Worm (Caenorhabditis elegans) whole organism, mixed stage, embryonic: ENCODE results near the gene wdr-31.

Experiments
- M03D4.4 ChIP-seq: sonication (generic microtip); optimal IDR thresholded peaks from 2 replicates; lab custom pipeline; 2017; ENCODE audit warnings: mild to moderate bottlenecking, missing genetic modification characterization, missing compliant biosample characterization
- bed-3 ChIP-seq: fragments of 200-800 bp; sonication (Bioruptor generic); optimal IDR thresholded peaks from 3 replicates; lab custom pipeline; 2018; ENCODE audit warnings: mild to moderate bottlenecking, missing genetic modification characterization, moderate library complexity, missing compliant biosample characterization
- blmp-1 ChIP-seq: fragments of 150-350 bp; optimal IDR thresholded peaks from 2 replicates; lab custom pipeline; 2014; ENCODE audit warnings: missing biosample characterization, missing genetic modification characterization
- ceh-39 ChIP-seq: fragments of 150-350 bp; optimal IDR thresholded peaks from 2 replicates; lab custom pipeline; 2014; ENCODE audit warnings: missing biosample characterization, missing genetic modification characterization
- ceh-43 ChIP-seq: fragments of 200-800 bp; sonication (Bioruptor generic); optimal IDR thresholded peaks from 2 replicates; lab custom pipeline; 2018; ENCODE audit warnings: mild to moderate bottlenecking, missing genetic modification characterization, moderate library complexity, missing compliant biosample characterization
- ceh-83 ChIP-seq: fragments of 200-800 bp; sonication (Bioruptor generic); optimal IDR thresholded peaks from 2 replicates; lab custom pipeline; 2018; ENCODE audit warnings: mild to moderate bottlenecking, missing genetic modification characterization, missing compliant biosample characterization
- ces-1 ChIP-seq: fragments of 150-350 bp; optimal IDR thresholded peaks from 2 replicates; lab custom pipeline; 2014; ENCODE audit warnings: missing biosample characterization, missing genetic modification reagents, missing genetic modification characterization
- drap-1 ChIP-seq: fragments of 200-800 bp; sonication (Bioruptor generic); optimal IDR thresholded peaks from 3 replicates; lab custom pipeline; 2018; ENCODE audit warnings: mild to moderate bottlenecking, missing genetic modification characterization, missing compliant biosample characterization
- elt-1 ChIP-seq: sonication (generic microtip); optimal IDR thresholded peaks from 2 replicates; lab custom pipeline; 2017; ENCODE audit warnings: missing genetic modification characterization, mild to moderate bottlenecking, missing compliant biosample characterization, antibody characterized with exemption, moderate library complexity, borderline replicate concordance; ENCODE audit not compliant: insufficient read depth
- elt-3 ChIP-seq: fragments of 150-350 bp; optimal IDR thresholded peaks from 2 replicates; lab custom pipeline; 2014; ENCODE audit warnings: missing biosample characterization, missing genetic modification characterization
- flh-1 ChIP-seq: fragments of 200-800 bp; sonication (Bioruptor generic); optimal IDR thresholded peaks from 2 replicates; lab custom pipeline; 2018; ENCODE audit warnings: mild to moderate bottlenecking, missing genetic modification characterization, moderate library complexity, missing compliant biosample characterization
- ham-2 ChIP-seq: fragments of 200-800 bp; sonication (Bioruptor generic); optimal IDR thresholded peaks from 2 replicates; lab custom pipeline; 2018; ENCODE audit warnings: mild to moderate bottlenecking, missing genetic modification characterization, missing compliant biosample characterization
- hlh-1 ChIP-seq: fragments of 150-350 bp; optimal IDR thresholded peaks from 2 replicates; lab custom pipeline; 2014; ENCODE audit warnings: missing biosample characterization, missing genetic modification reagents, missing genetic modification characterization
- lin-13 ChIP-seq: fragments of 150-350 bp; optimal IDR thresholded peaks from 2 replicates; lab custom pipeline; 2014; ENCODE audit warnings: missing biosample characterization, missing genetic modification characterization
- lin-32 ChIP-seq: fragments of 200-800 bp; sonication (Bioruptor generic); optimal IDR thresholded peaks from 2 replicates; lab custom pipeline; 2018; ENCODE audit warnings: mild to moderate bottlenecking, missing genetic modification characterization, missing compliant biosample characterization
- lsy-2 ChIP-seq: fragments of 150-350 bp; optimal IDR thresholded peaks from 2 replicates; lab custom pipeline; 2014; ENCODE audit warnings: missing biosample characterization, missing genetic modification characterization
- mab-5 ChIP-seq: fragments of 150-350 bp; optimal IDR thresholded peaks from 2 replicates; lab custom pipeline; 2014; ENCODE audit warnings: missing biosample characterization, missing genetic modification characterization
- mep-1 ChIP-seq: fragments of 150-350 bp; optimal IDR thresholded peaks from 2 replicates; lab custom pipeline; 2017; ENCODE audit warnings: missing biosample characterization, missing genetic modification reagents, missing genetic modification characterization, inconsistent platforms
- mls-2 ChIP-seq: sonication (generic microtip); optimal IDR thresholded peaks from 2 replicates; lab custom pipeline; 2016; ENCODE audit warnings: mild to moderate bottlenecking, missing genetic modification characterization, moderate library complexity, missing compliant biosample characterization
- nhr-12 ChIP-seq: fragments of 150-350 bp; optimal IDR thresholded peaks from 2 replicates; lab custom pipeline; 2014; ENCODE audit warnings: missing biosample characterization, missing genetic modification characterization
- nhr-2 ChIP-seq: fragments of 150-350 bp; optimal IDR thresholded peaks from 2 replicates; lab custom pipeline; 2014; ENCODE audit warnings: missing biosample characterization, missing genetic modification characterization
- nhr-237 ChIP-seq: fragments of 150-350 bp; optimal IDR thresholded peaks from 2 replicates; lab custom pipeline; 2014; ENCODE audit warnings: missing biosample characterization, missing genetic modification characterization
- nhr-76 ChIP-seq: sonication (generic microtip); optimal IDR thresholded peaks from 2 replicates; lab custom pipeline; 2017; ENCODE audit warnings: missing biosample characterization, missing genetic modification characterization
- pha-4 ChIP-seq: fragments of 150-350 bp; optimal IDR thresholded peaks from 2 replicates; lab custom pipeline; 2018; ENCODE audit warnings: missing biosample characterization, missing genetic modification reagents, missing genetic modification characterization
- sem-2 ChIP-seq: fragments of 200-800 bp; sonication (Bioruptor generic); optimal IDR thresholded peaks from 2 replicates; lab custom pipeline; 2018; ENCODE audit warnings: mild to moderate bottlenecking, missing genetic modification characterization, missing compliant biosample characterization
- snpc-4 ChIP-seq: fragments of 150-350 bp; optimal IDR thresholded peaks from 2 replicates; lab custom pipeline; 2014; ENCODE audit warnings: missing biosample characterization, missing genetic modification characterization
- sptf-1 ChIP-seq: sonication (generic microtip); optimal IDR thresholded peaks from 2 replicates; lab custom pipeline; 2017; ENCODE audit warnings: mild to moderate bottlenecking, missing genetic modification characterization, moderate library complexity, missing compliant biosample characterization
- tbx-8 ChIP-seq: fragments of 200-800 bp; sonication (Bioruptor generic); optimal IDR thresholded peaks from 2 replicates; lab custom pipeline; 2018; ENCODE audit warnings: mild to moderate bottlenecking, missing genetic modification characterization, moderate library complexity, missing compliant biosample characterization
- unc-120 ChIP-seq: sonication (generic microtip); optimal IDR thresholded peaks from 2 replicates; lab custom pipeline; 2017; ENCODE audit warnings: missing genetic modification characterization, missing compliant biosample characterization; ENCODE audit not compliant: poor library complexity, severe bottlenecking
- unc-39 ChIP-seq: fragments of 150-350 bp; optimal IDR thresholded peaks from 2 replicates; lab custom pipeline; 2014; ENCODE audit warnings: missing biosample characterization, missing genetic modification characterization
- zip-8 ChIP-seq: fragments of 150-350 bp; optimal IDR thresholded peaks from 2 replicates; lab custom pipeline; 2014; ENCODE audit warnings: missing biosample characterization, missing genetic modification characterization
- ztf-11 ChIP-seq: fragments of 150-350 bp; optimal IDR thresholded peaks from 2 replicates; lab custom pipeline; 2014; ENCODE audit warnings: missing biosample characterization, missing genetic modification characterization

The wdr-31 gene

ce11 chrII:2739619-2740018 is 4.5 kb upstream of the wdr-31 start, which contains the start of gene T05A8.6:
Gene T05A8.6 (minus strand): TSS chrII:2739719.
- TF ChIP-seq lin-13 (tag; lab: Kevin White, UChicago) (no peak), hlh-1 (tag; lab: Kevin White, UChicago) (no peak), flh-1 (GFP tag; lab: Kevin White, UChicago) (no peak), sptf-1 (tag; lab: Kevin White, UChicago) (no peak), ceh-39 (tag; lab: Kevin White, UChicago) (no peak), ham-2 (no peak), mep-1 (tag; lab: Kevin White, UChicago) (no peak), zip-8 (tag; lab: Kevin White, UChicago) (no peak), nhr-76 (tag; lab: Kevin White, UChicago) (no peak), pha-4 (tag; lab: Kevin White, UChicago) (no peak), unc-39 (tag; lab: Kevin White, UChicago) (no peak)

- TF ChIP-seq snpc-4 (tag; lab: Kevin White, UChicago): no peak
- TF ChIP-seq elt-3 (tag; lab: Kevin White, UChicago): no peak
- no peak for TF ChIP-seq nhr-12 (tag; lab: Kevin White, UChicago)
- TF ChIP-seq lin-13 (tag; lab: Kevin White, UChicago): no peak
- no peak for TF ChIP-seq ces-1 (GFP tag; lab: Kevin White, UChicago)
- no peak for TF ChIP-seq unc-39 (tag; lab: Kevin White, UChicago)
- TF ChIP-seq sem-2 (GFP tag; lab: Kevin White, UChicago): no peak
- TF ChIP-seq blmp-1 (tag; lab: Kevin White, UChicago): no peak
- no peak for TF ChIP-seq bed-3 (GFP tag; lab: Kevin White, UChicago)
- no peak for TF ChIP-seq mep-1 (tag; lab: Kevin White, UChicago)
- no peak for TF ChIP-seq ceh-39 (tag; lab: Kevin White, UChicago)
- no peak for TF ChIP-seq lin-32
- TF ChIP-seq ham-2: no peak
- TF ChIP-seq lsy-2 (tag; lab: Kevin White, UChicago): no peak
- no peak for TF ChIP-seq unc-120 (tag; lab: Kevin White, UChicago)
- no peak for TF ChIP-seq nhr-2 (tag; lab: Kevin White, UChicago)
- no peak for TF ChIP-seq mls-2 (tag; lab: Kevin White, UChicago)
- no peak for TF ChIP-seq drap-1
Observed at ce11 chrII:2736938-2737337, 1.8 kb upstream of the wdr-31 start.

- TF ChIP-seq ztf-11 (tag; lab: Kevin White, UChicago): no peak
- no peak for TF ChIP-seq nhr-12 (tag; lab: Kevin White, UChicago)
- no peak for TF ChIP-seq blmp-1 (tag; lab: Kevin White, UChicago)
- TF ChIP-seq lin-13 (tag; lab: Kevin White, UChicago): no peak
- TF ChIP-seq tbx-8: no peak
- TF ChIP-seq ceh-83 (GFP tag; lab: Kevin White, UChicago): no peak
- no peak for TF ChIP-seq mab-5
- TF ChIP-seq snpc-4 (tag; lab: Kevin White, UChicago): no peak
- TF ChIP-seq mls-2 (tag; lab: Kevin White, UChicago): no peak
- TF ChIP-seq drap-1: no peak
- TF ChIP-seq ceh-39 (tag; lab: Kevin White, UChicago): no peak
- no peak for TF ChIP-seq ces-1 (GFP tag; lab: Kevin White, UChicago)
- no peak for TF ChIP-seq ceh-43 (GFP tag; lab: Kevin White, UChicago)
- no peak for TF ChIP-seq elt-3 (tag; lab: Kevin White, UChicago)
- no peak for TF ChIP-seq unc-120 (tag; lab: Kevin White, UChicago)
- TF ChIP-seq mep-1 (tag; lab: Kevin White, UChicago): no peak
- no peak for TF ChIP-seq nhr-237
- TF ChIP-seq pha-4 (tag; lab: Kevin White, UChicago): no peak
Observed at ce11 chrII:2736156-2736728, 1.1 kb upstream of the wdr-31 start, which contains the start of gene T05A8.8. Gene T05A8.8 (plus strand): TSS chrII:2736678.

DNA sequence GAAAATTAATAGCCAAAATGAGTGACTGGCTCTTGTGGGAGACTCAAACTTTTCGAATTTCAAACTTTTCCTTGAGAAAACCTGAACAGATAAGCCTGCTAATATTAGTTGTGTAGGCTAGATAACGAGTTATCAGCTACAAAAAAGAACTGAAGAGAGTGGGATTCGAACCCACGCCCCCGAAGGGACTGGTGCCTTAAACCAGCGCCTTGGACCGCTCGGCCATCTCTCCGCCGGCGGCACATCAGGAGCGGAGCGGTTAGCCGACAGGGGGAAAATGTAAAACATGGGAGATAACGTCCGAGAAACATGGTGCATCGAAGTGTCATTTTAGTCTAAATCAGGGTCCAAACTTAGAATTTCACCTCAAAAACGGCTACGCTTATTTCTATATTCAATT is 552 bp upstream of the wdr-31 start:
- TF ChIP-seq nhr-237 (no peak), flh-1 (GFP tag; lab: Kevin White, UChicago) (no peak), tbx-8 (no peak)
- TF ChIP-seq, all 35 proteins: peak for 0

DNA sequence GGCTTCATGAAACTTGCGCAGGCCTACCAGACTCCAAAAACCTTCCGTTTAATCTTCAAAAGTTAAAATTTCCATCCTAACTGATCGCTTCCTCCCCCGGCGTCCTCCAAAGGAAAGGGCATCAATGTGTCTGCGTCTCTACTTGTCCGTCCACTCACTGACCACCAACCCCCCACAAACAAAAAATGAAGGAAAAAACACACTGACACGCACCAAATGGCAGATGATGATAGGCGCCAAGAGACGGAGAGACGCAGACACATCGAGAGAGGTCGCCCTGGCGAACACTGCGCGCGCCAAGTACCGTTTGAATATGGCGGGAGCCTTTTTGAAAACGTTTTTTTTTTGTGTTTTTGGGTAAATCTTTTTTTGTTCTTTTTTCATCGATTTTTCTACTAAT is 357 bp downstream of the wdr-31 start:
- no peak for TF ChIP-seq ceh-39 (tag; lab: Kevin White, UChicago)
- TF ChIP-seq ceh-43 (GFP tag; lab: Kevin White, UChicago): no peak
- peak; percentile 4 for TF ChIP-seq sptf-1 (tag; lab: Kevin White, UChicago)
- no peak for TF ChIP-seq ztf-11 (tag; lab: Kevin White, UChicago)
- TF ChIP-seq M03D4.4 (tag; lab: Kevin White, UChicago): no peak
- no peak for TF ChIP-seq nhr-12 (tag; lab: Kevin White, UChicago)
- no peak for TF ChIP-seq elt-1 (tag; lab: Kevin White, UChicago)
- no peak for TF ChIP-seq mls-2 (tag; lab: Kevin White, UChicago)
- no peak for TF ChIP-seq flh-1 (GFP tag; lab: Kevin White, UChicago)
- no peak for TF ChIP-seq ceh-83 (GFP tag; lab: Kevin White, UChicago)
- peak; percentile 16 for TF ChIP-seq mep-1 (tag; lab: Kevin White, UChicago)
- TF ChIP-seq tbx-8: no peak
- no peak for TF ChIP-seq lsy-2 (tag; lab: Kevin White, UChicago)
- TF ChIP-seq, all 35 proteins: peak for 2
